Fruit fly (Drosophila melanogaster) whole organism: ENCODE data around the gene smash.

Source experiments
- CG8478 ChIP-seq: fragments of >200 bp; optimal IDR thresholded peaks from 2 replicates; lab custom pipeline; 2018; ENCODE audit warnings: inconsistent platforms
- Dll ChIP-seq: fragments of >200 bp; optimal IDR thresholded peaks from 2 replicates; lab custom pipeline; 2017
- EcR ChIP-seq, 2 experiments: fragments of >200 bp; optimal IDR thresholded peaks; 2 replicates each; lab custom pipeline; 2017; ENCODE audit warnings: missing biosample characterization in 2 of 2, missing genetic modification characterization in 2 of 2, missing genetic modification reagents in 2 of 2
- pan ChIP-seq: fragments of >200 bp; optimal IDR thresholded peaks from 2 replicates; lab custom pipeline; 2017
- psq ChIP-seq: fragments of >200 bp; optimal IDR thresholded peaks from 2 replicates; lab custom pipeline; 2017
- usp ChIP-seq: fragments of >200 bp; optimal IDR thresholded peaks from 2 replicates; lab custom pipeline; 2017; ENCODE audit warnings: missing biosample characterization, missing genetic modification characterization, mixed read lengths

Gene smash

dm6 chr3R:4731828-4732657 is 72.7 kb downstream of the smash start, which contains the start of gene Nep2:
TSS of gene Nep2 (minus strand) at chr3R:4731878.
- TF ChIP-seq CG8478 (lab: Kevin White, UChicago) (no peak), EcR (GFP tag; optimal IDR thresholded peaks at IDR 0.05; lab: Kevin White, UChicago) (no peak), usp (no peak), psq (no peak), pan (lab: Kevin White, UChicago) (no peak)

dm6 chr3R:4738494-4739191 is 79.3 kb downstream of the smash start:
- TF ChIP-seq usp (no peak), pan (lab: Kevin White, UChicago) (peak; percentile 25)

- TF ChIP-seq pan (lab: Kevin White, UChicago) (no peak), usp (no peak), Dll (no peak), CG8478 (lab: Kevin White, UChicago) (no peak), psq (no peak), EcR (GFP tag; optimal IDR thresholded peaks at IDR 0.05; lab: Kevin White, UChicago) (no peak)
These were observed 79.8 kb downstream of the smash start for dm6 chr3R:4739192-4739491.

DNA sequence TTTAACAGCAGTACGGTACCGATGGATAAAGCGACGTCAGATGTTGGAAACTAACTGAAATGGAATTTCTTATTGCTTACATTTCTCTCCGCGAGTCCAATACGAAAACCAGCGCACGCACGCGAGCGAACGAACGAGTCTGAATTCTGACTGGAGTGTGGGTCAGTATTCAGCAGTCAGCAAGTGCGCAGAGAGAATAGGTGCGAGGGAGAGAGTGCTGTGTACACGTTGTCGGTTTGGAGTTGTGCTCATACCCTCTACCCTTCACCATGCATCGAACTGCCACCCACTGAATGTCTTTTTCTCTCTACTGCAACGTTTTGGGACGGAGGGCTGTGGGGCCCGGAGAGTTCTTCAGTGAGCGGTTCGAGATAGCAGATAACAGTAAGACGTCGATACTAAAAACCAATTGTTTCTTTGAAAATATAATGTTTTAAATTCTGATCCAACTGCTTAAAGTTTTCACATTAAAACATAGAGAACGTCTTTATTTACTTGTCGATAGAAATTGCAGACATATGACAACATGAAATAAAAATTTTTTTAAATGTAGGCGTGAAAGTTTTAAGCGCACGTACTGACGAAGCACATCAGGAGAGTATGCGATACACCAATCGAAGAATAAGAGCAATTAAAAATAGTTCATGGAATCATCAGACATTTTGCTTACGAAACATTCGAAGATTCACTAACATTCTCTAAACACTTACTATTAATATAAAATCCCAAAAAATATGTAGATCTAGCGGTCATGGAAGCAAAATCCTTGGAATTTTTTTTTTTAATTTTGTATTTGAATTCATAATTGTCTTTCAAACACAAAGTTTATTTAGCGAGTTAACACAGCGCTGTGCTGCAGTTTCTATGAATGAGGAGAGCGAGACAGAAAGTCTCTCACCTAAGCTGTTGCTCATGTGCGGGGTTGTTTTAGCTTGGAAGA is 80.4 kb downstream of the smash start:
- TF ChIP-seq Dll = no peak
- no peak for TF ChIP-seq pan (lab: Kevin White, UChicago)
- no peak for TF ChIP-seq EcR (GFP tag; optimal IDR thresholded peaks at IDR 0.05; lab: Kevin White, UChicago)
- TF ChIP-seq usp = no peak
- no peak for TF ChIP-seq CG8478 (lab: Kevin White, UChicago)
- no peak for TF ChIP-seq psq

DNA sequence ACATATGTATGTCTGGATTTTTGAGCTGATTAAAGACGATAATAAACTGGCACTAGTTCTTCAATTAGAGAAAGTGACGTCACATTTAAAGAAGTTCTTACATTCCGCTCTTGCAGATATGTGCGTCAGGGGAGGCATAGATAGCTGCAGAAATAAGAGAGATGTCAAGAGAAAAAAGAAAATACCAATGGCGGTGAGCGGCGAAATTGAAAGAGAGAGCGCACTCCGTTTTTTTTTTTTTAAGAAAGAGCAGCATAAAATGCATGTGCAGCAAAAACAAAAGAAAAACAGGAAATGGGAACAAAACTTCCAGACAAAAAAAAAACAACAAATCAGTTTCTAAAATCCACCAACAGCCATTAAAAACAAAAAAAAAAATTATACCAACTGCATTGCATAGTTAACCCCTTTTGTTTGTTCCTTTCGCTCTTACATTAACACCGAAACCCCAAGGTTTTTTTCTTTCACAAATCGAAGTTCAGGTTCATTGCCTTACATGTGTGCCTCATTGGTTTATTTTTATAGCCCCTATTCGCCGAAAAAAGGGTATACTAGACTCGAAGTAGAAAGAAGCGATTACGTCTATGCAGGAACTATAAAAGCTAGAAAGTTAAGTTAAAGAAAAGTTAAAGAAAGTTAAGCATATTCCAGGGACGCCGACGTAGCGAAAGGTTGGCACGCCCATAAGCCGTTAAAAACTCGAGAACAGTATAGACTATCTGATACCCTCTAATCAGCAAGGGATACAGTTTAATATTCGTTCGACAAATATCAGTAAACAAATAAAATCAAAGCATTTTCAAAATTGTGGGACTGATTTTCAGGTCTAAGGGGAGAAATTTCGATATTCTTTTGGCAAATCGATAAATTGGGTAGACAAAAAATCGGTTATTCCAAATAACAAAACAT is 81.5 kb downstream of the smash start:
- no peak for TF ChIP-seq Dll
- TF ChIP-seq psq = no peak
- peak in 1 of 2 experiments; percentile 60 for TF ChIP-seq EcR (GFP tag; optimal IDR thresholded peaks at IDR 0.05; lab: Kevin White, UChicago)

DNA sequence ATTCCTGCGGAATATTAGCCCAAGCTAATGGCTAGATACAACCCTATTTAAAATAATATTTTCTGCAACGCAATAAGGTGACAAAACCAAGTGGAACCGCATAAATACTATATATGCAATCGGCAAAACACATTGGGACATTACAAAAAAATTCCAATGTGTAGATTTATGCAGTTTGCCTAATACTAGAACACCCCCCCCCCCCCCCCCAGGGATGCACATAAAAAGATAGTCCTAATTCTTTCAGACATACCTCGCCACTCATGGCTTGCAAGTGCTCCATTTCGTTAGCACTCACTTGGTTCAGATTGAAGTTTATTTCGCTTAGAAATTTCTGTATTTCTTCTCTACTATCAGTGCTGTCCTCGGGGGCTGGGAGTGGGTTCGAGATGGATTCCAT is 86.2 kb downstream of the smash start:
- TF ChIP-seq CG8478 (lab: Kevin White, UChicago) = no peak
- TF ChIP-seq pan (lab: Kevin White, UChicago) = no peak
- no peak for TF ChIP-seq Dll
- no peak for TF ChIP-seq psq
- no peak for TF ChIP-seq EcR (GFP tag; optimal IDR thresholded peaks at IDR 0.05; lab: Kevin White, UChicago)
- no peak for TF ChIP-seq usp

DNA sequence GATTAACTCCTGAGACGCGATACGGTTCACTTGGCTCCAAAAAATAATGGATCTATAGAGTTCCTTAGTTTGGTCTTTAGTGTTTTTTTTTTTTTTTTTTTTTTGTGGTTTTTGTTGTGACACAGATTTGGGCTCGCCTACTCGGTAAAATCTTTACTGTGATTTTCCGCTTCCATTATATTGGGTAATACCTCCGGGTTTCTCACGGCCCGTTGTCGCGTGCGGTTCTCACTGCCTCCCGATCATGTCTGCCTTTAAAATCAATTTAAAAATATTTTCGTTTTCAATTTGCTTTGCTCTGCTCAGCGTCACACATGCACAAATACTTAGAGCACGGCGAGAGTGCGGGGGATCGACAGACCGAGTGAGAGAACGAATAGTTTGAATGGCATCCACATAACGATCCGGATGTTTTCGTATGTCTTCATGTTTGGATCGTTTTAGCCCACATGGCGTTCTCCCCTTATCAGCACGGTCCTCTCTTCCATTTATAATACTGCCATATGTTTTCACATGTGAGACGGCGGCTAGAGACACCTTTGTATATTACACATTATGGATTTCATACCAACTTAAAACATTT is 86.9 kb downstream of the smash start:
- no peak for TF ChIP-seq CG8478 (lab: Kevin White, UChicago)

dm6 chr3R:4747292-4747691 is 87.9 kb downstream of the smash start:
- TF ChIP-seq usp (no peak), EcR (GFP tag; optimal IDR thresholded peaks at IDR 0.05; lab: Kevin White, UChicago) (no peak), psq (no peak), pan (lab: Kevin White, UChicago) (no peak), CG8478 (lab: Kevin White, UChicago) (no peak), Dll (no peak)

- TF ChIP-seq EcR (GFP tag; optimal IDR thresholded peaks at IDR 0.05; lab: Kevin White, UChicago) (no peak), psq (no peak), usp (no peak), CG8478 (lab: Kevin White, UChicago) (no peak), Dll (no peak), pan (lab: Kevin White, UChicago) (no peak)
These were observed 89.7 kb downstream of the smash start, which contains the start of gene tacc for dm6 chr3R:4748888-4749717. TSS of gene tacc (minus strand) at chr3R:4749056.

dm6 chr3R:4749735-4750134 is 90.4 kb downstream of the smash start, which contains the start of gene atms:
TSS of gene atms (plus strand) at chr3R:4750035.
- TF ChIP-seq psq = no peak
- no peak for TF ChIP-seq pan (lab: Kevin White, UChicago)
- TF ChIP-seq Dll = no peak
- TF ChIP-seq CG8478 (lab: Kevin White, UChicago) = no peak
- TF ChIP-seq EcR (GFP tag; optimal IDR thresholded peaks at IDR 0.05; lab: Kevin White, UChicago) = no peak
- TF ChIP-seq usp = no peak
